Worm (Caenorhabditis elegans) whole organism, young adult: ENCODE measurements around the gene Y102F5A.1.

Experiments used
- F33H1.4 ChIP-seq: fragments of 200-800 bp; sonication (Bioruptor generic); IDR thresholded peaks from 2 replicates; pipeline ENCODE4 v1.3.6; 2022; ENCODE audit warnings: missing genetic modification reagents, missing genetic modification characterization, missing compliant biosample characterization
- F37B4.10 ChIP-seq: fragments of 200-800 bp; sonication (Bioruptor generic); IDR thresholded peaks from 2 replicates; pipeline ENCODE4 v1.3.6; 2022; ENCODE audit warnings: missing genetic modification characterization, missing compliant biosample characterization
- F39B2.1 ChIP-seq: fragments of 200-800 bp; sonication (Bioruptor generic); IDR thresholded peaks from 2 replicates; pipeline ENCODE4 v1.3.6; 2022; ENCODE audit warnings: missing genetic modification reagents, missing genetic modification characterization, missing compliant biosample characterization
- F52B5.7 ChIP-seq: sonication (generic microtip); optimal IDR thresholded peaks from 2 replicates; lab custom pipeline; 2016; ENCODE audit warnings: mild to moderate bottlenecking, missing genetic modification characterization, missing compliant biosample characterization
- F57A8.1 ChIP-seq: fragments of 200-800 bp; sonication (Bioruptor generic); optimal IDR thresholded peaks from 2 replicates; lab custom pipeline; 2018; ENCODE audit warnings: mild to moderate bottlenecking, missing genetic modification characterization, moderate library complexity, missing compliant biosample characterization
- Y53F4B.3 ChIP-seq: fragments of 200-800 bp; sonication (Bioruptor generic); IDR thresholded peaks from 2 replicates; pipeline ENCODE4 v1.3.6; 2022; ENCODE audit warnings: missing genetic modification reagents, missing genetic modification characterization, missing compliant biosample characterization
- aptf-2 ChIP-seq: fragments of 200-800 bp; sonication (Bioruptor generic); conservative IDR thresholded peaks from 2 replicates; pipeline ENCODE4 v1.3.6; 2022; ENCODE audit warnings: missing genetic modification reagents, missing genetic modification characterization, missing compliant biosample characterization
- attf-3 ChIP-seq: fragments of 200-800 bp; sonication (Bioruptor generic); conservative IDR thresholded peaks from 2 replicates; pipeline ENCODE4 v1.3.6; 2022; ENCODE audit warnings: missing genetic modification reagents, missing genetic modification characterization, missing compliant biosample characterization
- attf-6 ChIP-seq: fragments of 200-800 bp; sonication (Bioruptor generic); IDR thresholded peaks from 2 replicates; pipeline ENCODE4 v1.3.6; 2022; ENCODE audit warnings: missing genetic modification reagents, missing genetic modification characterization, missing compliant biosample characterization
- bed-1 ChIP-seq: fragments of 200-800 bp; sonication (Bioruptor generic); IDR thresholded peaks from 2 replicates; pipeline ENCODE4 v1.3.6; 2022; ENCODE audit warnings: missing genetic modification reagents, missing genetic modification characterization, missing compliant biosample characterization
- bed-2 ChIP-seq: fragments of 200-800 bp; sonication (Bioruptor generic); IDR thresholded peaks from 2 replicates; pipeline ENCODE4 v1.3.6; 2022; ENCODE audit warnings: missing genetic modification reagents, missing genetic modification characterization, missing compliant biosample characterization
- ccch-3 ChIP-seq: fragments of 200-800 bp; sonication (Bioruptor generic); optimal IDR thresholded peaks from 2 replicates; lab custom pipeline; 2018; ENCODE audit warnings: mild to moderate bottlenecking, missing genetic modification characterization, missing compliant biosample characterization
- cebp-1 ChIP-seq, 2 experiments: fragments of 200-800 bp in 1 of 2; sonication (Bioruptor generic) in 1 of 2; sonication (generic microtip) in 1 of 2; IDR thresholded peaks in 1 of 2; optimal IDR thresholded peaks in 1 of 2; 2 replicates each; pipeline versions ENCODE4 v1.3.6 to Lab custom; 2017 to 2022; ENCODE audit warnings: missing compliant biosample characterization in 2 of 2, missing genetic modification characterization in 2 of 2, mild to moderate bottlenecking in 1 of 2, missing genetic modification reagents in 1 of 2, moderate library complexity in 1 of 2
- ceh-100 ChIP-seq: fragments of 200-800 bp; sonication (Bioruptor generic); IDR thresholded peaks from 2 replicates; pipeline ENCODE4 v1.3.6; 2022; ENCODE audit warnings: missing genetic modification reagents, missing genetic modification characterization, missing compliant biosample characterization
- ceh-40 ChIP-seq: fragments of 200-800 bp; sonication (Bioruptor generic); IDR thresholded peaks from 2 replicates; pipeline ENCODE4 v1.3.6; 2022; ENCODE audit warnings: missing genetic modification characterization, missing compliant biosample characterization
- ceh-91 ChIP-seq: fragments of 200-800 bp; sonication (Bioruptor generic); IDR thresholded peaks from 2 replicates; pipeline ENCODE4 v1.3.6; 2022; ENCODE audit warnings: missing genetic modification reagents, missing genetic modification characterization, missing compliant biosample characterization
- die-1 ChIP-seq: sonication (generic microtip); optimal IDR thresholded peaks from 2 replicates; lab custom pipeline; 2016; ENCODE audit warnings: missing genotype, mild to moderate bottlenecking, missing genetic modification characterization, missing compliant biosample characterization
- dox-1 ChIP-seq: fragments of 200-800 bp; sonication (Bioruptor generic); IDR thresholded peaks from 2 replicates; pipeline ENCODE4 v1.3.6; 2022; ENCODE audit warnings: missing genetic modification reagents, missing genetic modification characterization, missing compliant biosample characterization
- egl-18 ChIP-seq: fragments of 200-800 bp; sonication (Bioruptor generic); IDR thresholded peaks from 2 replicates; pipeline ENCODE4 v1.3.6; 2022; ENCODE audit warnings: missing genetic modification reagents, missing genetic modification characterization, missing compliant biosample characterization
- egl-44 ChIP-seq: fragments of 200-800 bp; sonication (Bioruptor generic); IDR thresholded peaks from 2 replicates; pipeline ENCODE4 v1.3.6; 2022; ENCODE audit warnings: missing genetic modification reagents, missing genetic modification characterization, missing compliant biosample characterization
- egrh-3 ChIP-seq: fragments of 200-800 bp; sonication (Bioruptor generic); IDR thresholded peaks from 2 replicates; pipeline ENCODE4 v1.3.6; 2022; ENCODE audit warnings: missing genetic modification reagents, missing genetic modification characterization, missing compliant biosample characterization
- hlh-26 ChIP-seq: fragments of 200-800 bp; sonication (Bioruptor generic); conservative IDR thresholded peaks from 2 replicates; pipeline ENCODE4 v1.3.6; 2022; ENCODE audit warnings: missing genetic modification reagents, missing genetic modification characterization, missing compliant biosample characterization
- hmg-1.2 ChIP-seq: fragments of 200-800 bp; sonication (Bioruptor generic); IDR thresholded peaks from 2 replicates; pipeline ENCODE4 v1.3.6; 2022; ENCODE audit warnings: missing genetic modification reagents, missing genetic modification characterization, missing compliant biosample characterization
- lsl-1 ChIP-seq: fragments of 200-800 bp; sonication (Bioruptor generic); optimal IDR thresholded peaks from 2 replicates; lab custom pipeline; 2018; ENCODE audit warnings: mild to moderate bottlenecking, missing genetic modification characterization, moderate library complexity, missing compliant biosample characterization
- madf-8 ChIP-seq: fragments of 200-800 bp; sonication (Bioruptor generic); conservative IDR thresholded peaks from 2 replicates; pipeline ENCODE4 v1.3.6; 2022; ENCODE audit warnings: missing genetic modification reagents, missing genetic modification characterization, missing compliant biosample characterization
- mcd-1 ChIP-seq: fragments of 200-800 bp; sonication (Bioruptor generic); IDR thresholded peaks from 2 replicates; pipeline ENCODE4 v1.3.6; 2022; ENCODE audit warnings: missing genetic modification reagents, missing genetic modification characterization, missing compliant biosample characterization
- mes-4 ChIP-seq: sonication (generic microtip); optimal IDR thresholded peaks from 2 replicates; lab custom pipeline; 2016; ENCODE audit warnings: missing genotype, missing genetic modification characterization, missing compliant biosample characterization
- mxl-1 ChIP-seq: sonication (generic microtip); optimal IDR thresholded peaks from 2 replicates; lab custom pipeline; 2016; ENCODE audit warnings: missing genetic modification characterization, missing compliant biosample characterization
- nfyb-1 ChIP-seq: fragments of 200-800 bp; sonication (Bioruptor generic); IDR thresholded peaks from 2 replicates; pipeline ENCODE4 v1.3.6; 2022; ENCODE audit warnings: missing genetic modification reagents, missing genetic modification characterization, missing compliant biosample characterization
- nhr-80 ChIP-seq: sonication (generic microtip); optimal IDR thresholded peaks from 2 replicates; lab custom pipeline; 2016; ENCODE audit warnings: missing genetic modification characterization, missing compliant biosample characterization
- rcor-1 ChIP-seq: fragments of 200-800 bp; sonication (Bioruptor generic); IDR thresholded peaks from 2 replicates; pipeline ENCODE4 v1.3.6; 2022; ENCODE audit warnings: missing genetic modification reagents, missing genetic modification characterization, missing compliant biosample characterization
- snpc-4 ChIP-seq, 5 experiments: fragments of 150-350 bp in 1 of 5; sonication (generic microtip) in 4 of 5; optimal IDR thresholded peaks; 2 replicates each; lab custom pipeline; 2014 to 2018; ENCODE audit warnings: missing genetic modification characterization in 5 of 5, missing biosample characterization in 3 of 5, antibody characterized with exemption in 2 of 5, mild to moderate bottlenecking in 2 of 5, missing compliant biosample characterization in 2 of 5, missing genotype in 2 of 5, moderate library complexity in 2 of 5, missing genetic modification reagents in 1 of 5
- somi-1 ChIP-seq: fragments of 200-800 bp; sonication (Bioruptor generic); optimal IDR thresholded peaks from 2 replicates; lab custom pipeline; 2018; ENCODE audit warnings: mild to moderate bottlenecking, missing genetic modification characterization, missing compliant biosample characterization
- sptf-2 ChIP-seq: fragments of 200-800 bp; sonication (Bioruptor generic); optimal IDR thresholded peaks from 2 replicates; lab custom pipeline; 2018; ENCODE audit warnings: mild to moderate bottlenecking, missing genetic modification characterization, missing compliant biosample characterization
- tbp1 ChIP-seq: fragments of 200-800 bp; sonication (Bioruptor generic); optimal IDR thresholded peaks from 2 replicates; lab custom pipeline; 2018; ENCODE audit warnings: mild to moderate bottlenecking, missing genetic modification characterization, missing compliant biosample characterization
- zim-3 ChIP-seq: sonication (generic microtip); optimal IDR thresholded peaks from 2 replicates; lab custom pipeline; 2017; ENCODE audit warnings: mild to moderate bottlenecking, missing genetic modification characterization, moderate library complexity, missing compliant biosample characterization
- ztf-28 ChIP-seq: fragments of 200-800 bp; sonication (Bioruptor generic); IDR thresholded peaks from 2 replicates; pipeline ENCODE4 v1.3.6; 2022; ENCODE audit warnings: missing genetic modification reagents, missing genetic modification characterization, missing compliant biosample characterization
- ztf-6 ChIP-seq: fragments of 200-800 bp; sonication (Bioruptor generic); IDR thresholded peaks from 2 replicates; pipeline ENCODE4 v1.3.6; 2022; ENCODE audit warnings: missing genetic modification reagents, missing genetic modification characterization, missing compliant biosample characterization

Gene Y102F5A.1

DNA sequence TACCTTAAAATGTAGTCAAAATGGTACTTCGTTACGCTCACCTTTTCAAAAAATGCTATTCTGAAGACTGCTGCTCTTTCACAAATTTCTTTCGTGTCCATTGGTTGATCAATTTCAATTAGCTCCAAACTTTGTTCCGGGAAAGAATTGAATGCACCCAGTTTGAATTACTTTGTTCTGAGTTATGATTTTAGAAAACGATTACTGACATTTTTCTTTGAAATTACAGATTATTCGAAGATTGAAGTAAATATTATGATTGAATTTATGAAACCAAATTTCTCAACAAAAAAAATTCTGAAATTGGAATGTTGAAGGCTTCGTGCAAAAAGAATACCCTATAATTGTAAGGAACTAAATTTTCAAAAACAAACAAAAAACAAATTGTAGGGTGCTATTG lies at the start of gene Y102F5A.1:
Gene Y102F5A.1, minus strand, starts transcription at position 101 of the 400 bp plus-strand sequence.
- TF ChIP-seq tbp1 (GFP tag; lab: Kevin White, UChicago), result no peak
- TF ChIP-seq ceh-91 (GFP tag; lab: Robert Waterston, UW), result no peak
- no peak for TF ChIP-seq aptf-2
- no peak for TF ChIP-seq nhr-80 (tag; lab: Kevin White, UChicago)
- no peak for TF ChIP-seq hmg-1.2 (GFP tag; lab: Robert Waterston, UW)
- no peak for TF ChIP-seq mes-4 (tag; lab: Kevin White, UChicago)
- no peak for TF ChIP-seq dox-1 (GFP tag; lab: Robert Waterston, UW)
- TF ChIP-seq F57A8.1, result no peak
- TF ChIP-seq egl-44 (GFP tag; lab: Robert Waterston, UW), result no peak
- TF ChIP-seq nfyb-1 (GFP tag; lab: Robert Waterston, UW), result no peak
- TF ChIP-seq zim-3, result no peak

DNA sequence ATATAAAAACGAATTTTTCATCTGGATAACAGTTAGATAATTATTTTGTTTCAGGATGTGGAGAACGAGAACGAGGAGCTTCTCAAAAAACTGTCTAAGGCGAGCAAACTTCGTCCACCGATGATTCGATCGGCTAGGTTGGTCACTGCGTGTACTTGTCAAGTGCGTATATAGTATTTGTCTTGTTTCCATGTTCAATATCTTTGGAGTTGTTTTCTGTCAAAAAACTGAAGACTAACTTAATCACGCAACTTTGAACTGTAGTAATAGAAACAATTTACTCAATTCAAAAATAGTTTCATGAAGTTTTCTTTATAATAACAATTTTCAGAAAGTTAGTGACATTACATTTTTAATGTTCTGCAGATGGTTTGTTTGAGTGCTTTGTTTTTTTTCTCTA lies 44.5 kb upstream of the Y102F5A.1 start:
- TF ChIP-seq lsl-1 (GFP tag; lab: Kevin White, UChicago) (no peak), F39B2.1 (no peak), ztf-6 (GFP tag; lab: Robert Waterston, UW) (no peak), attf-6 (GFP tag; lab: Robert Waterston, UW) (no peak), mxl-1 (no peak), sptf-2 (GFP tag; lab: Kevin White, UChicago) (no peak), ztf-28 (GFP tag; lab: Robert Waterston, UW) (no peak), somi-1 (GFP tag; lab: Kevin White, UChicago) (no peak), rcor-1 (GFP tag; lab: Robert Waterston, UW) (no peak), egrh-3 (GFP tag; lab: Robert Waterston, UW) (no peak), bed-2 (GFP tag; lab: Robert Waterston, UW) (no peak), attf-3 (GFP tag; lab: Robert Waterston, UW) (no peak), die-1 (tag; lab: Kevin White, UChicago) (no peak), madf-8 (GFP tag; lab: Robert Waterston, UW) (no peak)

DNA sequence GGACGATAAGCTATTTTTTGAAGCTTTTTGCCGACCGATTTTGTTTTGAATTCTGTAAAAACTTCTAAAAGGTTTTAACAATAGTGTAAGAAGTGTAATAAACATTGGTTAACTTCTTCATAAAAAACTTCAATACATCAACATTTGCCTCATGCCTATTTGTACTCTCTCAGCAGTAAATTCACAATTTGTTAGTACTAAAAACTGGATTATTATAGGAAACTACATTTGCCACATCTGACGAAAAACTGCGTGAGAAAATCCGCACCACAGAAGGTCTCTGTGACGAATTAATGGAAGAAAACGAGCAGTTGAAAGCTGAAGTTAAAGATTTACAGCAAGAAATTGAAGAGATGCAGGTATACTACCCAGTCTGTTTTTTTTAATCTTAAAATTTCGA lies 43.4 kb upstream of the Y102F5A.1 start:
- TF ChIP-seq F52B5.7 (tag; lab: Kevin White, UChicago) (no peak), die-1 (tag; lab: Kevin White, UChicago) (no peak), aptf-2 (no peak), cebp-1 (GFP tag; IDR thresholded peaks at IDR 0.05; lab: Robert Waterston, UW) (no peak), cebp-1 (tag; optimal IDR thresholded peaks at IDR 0.05; lab: Kevin White, UChicago) (no peak), Y53F4B.3 (GFP tag; lab: Robert Waterston, UW) (no peak), F33H1.4 (no peak), snpc-4 (GFP tag; optimal IDR thresholded peaks at IDR 0.05; lab: Kevin White, UChicago) (no peak), snpc-4 (tag; optimal IDR thresholded peaks at IDR 0.05; lab: Kevin White, UChicago) (no peak), ceh-40 (GFP tag; lab: Robert Waterston, UW) (no peak), ceh-100 (GFP tag; lab: Robert Waterston, UW) (no peak), egl-18 (GFP tag; lab: Robert Waterston, UW) (no peak), F37B4.10 (GFP tag; lab: Robert Waterston, UW) (no peak), lsl-1 (GFP tag; lab: Kevin White, UChicago) (no peak)

DNA sequence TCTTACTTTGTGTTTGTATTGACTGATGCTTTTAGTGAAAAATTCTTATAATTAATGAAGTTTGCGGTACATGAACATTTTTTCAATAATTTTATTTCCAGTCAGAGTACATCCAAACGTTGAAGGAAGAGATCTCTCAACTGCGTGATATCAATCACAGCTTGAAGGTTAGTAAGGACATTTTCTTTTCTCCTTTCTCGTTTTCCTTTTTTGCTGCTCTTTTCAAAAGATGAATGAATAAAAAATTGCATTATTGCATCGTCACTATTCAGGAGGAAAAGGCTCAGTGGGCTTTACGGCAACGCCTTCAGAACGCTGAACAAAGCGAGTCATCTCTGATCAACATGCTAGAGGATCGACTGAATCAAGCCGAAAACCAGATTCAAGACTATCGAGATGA lies 42.8 kb upstream of the Y102F5A.1 start:
- TF ChIP-seq die-1 (tag; lab: Kevin White, UChicago) (no peak), F52B5.7 (tag; lab: Kevin White, UChicago) (no peak), nfyb-1 (GFP tag; lab: Robert Waterston, UW) (no peak), bed-1 (no peak), mcd-1 (GFP tag; lab: Robert Waterston, UW) (no peak), hlh-26 (no peak), ccch-3 (GFP tag; lab: Kevin White, UChicago) (no peak)
